Fruit fly (Drosophila melanogaster): Measurements from ENCODE around the gene mthl6.

Gene mthl6

DNA sequence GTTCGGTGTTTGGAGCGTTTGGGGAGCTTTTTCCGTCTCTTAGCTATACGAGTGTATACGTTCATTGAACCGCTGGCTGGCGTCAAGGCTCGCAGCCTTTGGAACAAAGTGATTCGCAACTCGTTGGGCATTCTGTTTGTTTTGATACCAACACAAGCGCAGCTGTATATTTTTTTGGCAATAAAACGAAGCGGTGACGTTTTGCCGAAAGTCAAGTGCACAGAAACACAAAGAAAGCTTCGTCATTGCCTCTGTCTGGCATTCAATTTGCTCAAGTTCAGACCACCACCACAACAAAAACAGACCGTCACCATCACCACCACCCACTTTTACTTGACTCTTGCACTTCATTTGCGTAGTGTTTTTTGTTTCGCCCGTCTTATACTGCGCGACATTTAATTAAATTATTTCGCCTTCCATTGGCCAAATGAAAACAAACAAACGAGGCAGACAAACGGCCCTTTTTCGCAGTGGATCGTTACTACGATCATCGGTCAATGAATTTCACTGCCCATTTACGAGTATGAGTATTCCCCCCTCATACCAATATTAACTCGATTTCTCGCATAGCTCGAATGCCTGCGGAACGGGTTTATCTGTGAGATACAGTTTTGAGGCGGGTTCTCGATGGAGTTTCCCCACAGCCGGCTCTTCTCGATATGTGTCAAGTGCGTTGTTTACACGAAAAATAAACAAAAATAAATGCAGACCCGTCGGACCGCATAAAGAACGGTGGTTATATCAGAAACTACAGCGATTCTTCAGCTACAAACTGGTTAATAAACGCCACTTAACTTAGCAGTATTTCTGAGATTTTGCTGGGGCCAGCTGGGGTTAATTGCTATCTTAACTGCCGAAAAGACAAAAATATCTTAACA, 44.9 kb downstream of the mthl6 start:
- no peak for TF ChIP-seq Myc (optimal IDR thresholded peaks at IDR 0.05)
- TF ChIP-seq insv (optimal IDR thresholded peaks at IDR 0.05), result no peak
- TF ChIP-seq psq (optimal IDR thresholded peaks at IDR 0.05), result no peak
- no peak for TF ChIP-seq Sin3A (optimal IDR thresholded peaks at IDR 0.05)
- no peak for TF ChIP-seq ttk (optimal IDR thresholded peaks at IDR 0.05)
- TF ChIP-seq h (optimal IDR thresholded peaks at IDR 0.05), result no peak
